Worm (Caenorhabditis elegans) whole organism, young adult: ENCODE measurements around the gene spp-20.

ENCODE experiments used
- B0261.1 ChIP-seq: sonication (generic microtip); optimal IDR thresholded peaks from 2 replicates; lab custom pipeline; 2016; ENCODE audit warnings: mild to moderate bottlenecking, missing genetic modification characterization, moderate library complexity, missing compliant biosample characterization
- C06A6.2 ChIP-seq: fragments of 200-800 bp; sonication (Bioruptor generic); conservative IDR thresholded peaks from 2 replicates; pipeline ENCODE4 v1.3.6; 2022; ENCODE audit warnings: missing genetic modification characterization, missing compliant biosample characterization
- D2030.7 ChIP-seq: fragments of 200-800 bp; sonication (Bioruptor generic); IDR thresholded peaks from 2 replicates; pipeline ENCODE4 v1.3.6; 2022; ENCODE audit warnings: missing genetic modification reagents, missing genetic modification characterization, missing compliant biosample characterization
- F23B12.7 ChIP-seq: sonication (generic microtip); optimal IDR thresholded peaks from 2 replicates; lab custom pipeline; 2017; ENCODE audit warnings: missing genetic modification characterization, mild to moderate bottlenecking, missing compliant biosample characterization, antibody characterized with exemption, moderate library complexity; ENCODE audit not compliant: insufficient read depth
- Y53G8AR.9 ChIP-seq: fragments of 200-800 bp; sonication (Bioruptor generic); conservative IDR thresholded peaks from 2 replicates; pipeline ENCODE4 v1.3.6; 2022; ENCODE audit warnings: missing genetic modification reagents, missing genetic modification characterization, missing compliant biosample characterization
- Y79H2A.3 ChIP-seq: fragments of 200-800 bp; sonication (Bioruptor generic); conservative IDR thresholded peaks from 2 replicates; pipeline ENCODE4 v1.3.6; 2022; ENCODE audit warnings: missing genetic modification reagents, missing genetic modification characterization, missing compliant biosample characterization
- ama-1 ChIP-seq, 3 experiments: fragments of 150-350 bp in 1 of 3; sonication (generic microtip) in 2 of 3; optimal IDR thresholded peaks; 2 replicates each; lab custom pipeline; 2014 to 2018; ENCODE audit warnings: missing biosample characterization in 2 of 3, missing genetic modification characterization in 2 of 3, missing genetic modification reagents in 2 of 3
- attf-3 ChIP-seq: fragments of 200-800 bp; sonication (Bioruptor generic); conservative IDR thresholded peaks from 2 replicates; pipeline ENCODE4 v1.3.6; 2022; ENCODE audit warnings: missing genetic modification reagents, missing genetic modification characterization, missing compliant biosample characterization
- efl-1 ChIP-seq: fragments of 150-350 bp; optimal IDR thresholded peaks from 2 replicates; lab custom pipeline; 2014; ENCODE audit warnings: missing biosample characterization, missing genetic modification reagents, missing genetic modification characterization
- egl-18 ChIP-seq: fragments of 200-800 bp; sonication (Bioruptor generic); IDR thresholded peaks from 2 replicates; pipeline ENCODE4 v1.3.6; 2022; ENCODE audit warnings: missing genetic modification reagents, missing genetic modification characterization, missing compliant biosample characterization
- him-1 ChIP-seq: sonication (generic microtip); optimal IDR thresholded peaks from 2 replicates; lab custom pipeline; 2016; ENCODE audit warnings: missing genotype, missing genetic modification reagents, missing genetic modification characterization, missing compliant biosample characterization
- hlh-26 ChIP-seq: fragments of 200-800 bp; sonication (Bioruptor generic); conservative IDR thresholded peaks from 2 replicates; pipeline ENCODE4 v1.3.6; 2022; ENCODE audit warnings: missing genetic modification reagents, missing genetic modification characterization, missing compliant biosample characterization
- lin-40 ChIP-seq: sonication (generic microtip); optimal IDR thresholded peaks from 2 replicates; lab custom pipeline; 2016; ENCODE audit warnings: missing genetic modification characterization, mild to moderate bottlenecking, missing compliant biosample characterization, missing genotype, missing genetic modification reagents
- ztf-3 ChIP-seq: fragments of 200-800 bp; sonication (Bioruptor generic); optimal IDR thresholded peaks from 2 replicates; lab custom pipeline; 2018; ENCODE audit warnings: mild to moderate bottlenecking, missing genetic modification characterization, missing compliant biosample characterization

ce11 chrV:6524757-6525156 lies 33.2 kb downstream of the spp-20 start, which contains the start of gene acs-1:
- TF ChIP-seq ama-1 (optimal IDR thresholded peaks at IDR 0.05; lab: Kevin White, UChicago) (no peak), ama-1 (GFP tag; optimal IDR thresholded peaks at IDR 0.05; lab: Kevin White, UChicago) (no peak), F23B12.7 (tag; lab: Kevin White, UChicago) (no peak), him-1 (tag; lab: Kevin White, UChicago) (no peak), B0261.1 (tag; lab: Kevin White, UChicago) (no peak), hlh-26 (no peak), ztf-3 (no peak), lin-40 (tag; lab: Kevin White, UChicago) (no peak), Y53G8AR.9 (GFP tag; lab: Robert Waterston, UW) (no peak), D2030.7 (GFP tag; lab: Robert Waterston, UW) (no peak), Y79H2A.3 (GFP tag; lab: Robert Waterston, UW) (no peak), efl-1 (GFP tag; lab: Kevin White, UChicago) (no peak), egl-18 (no peak), C06A6.2 (GFP tag; lab: Robert Waterston, UW) (no peak), attf-3 (GFP tag; lab: Robert Waterston, UW) (no peak)
